Fruit fly (Drosophila melanogaster): ENCODE measurements around the gene Catsup.

DNA sequence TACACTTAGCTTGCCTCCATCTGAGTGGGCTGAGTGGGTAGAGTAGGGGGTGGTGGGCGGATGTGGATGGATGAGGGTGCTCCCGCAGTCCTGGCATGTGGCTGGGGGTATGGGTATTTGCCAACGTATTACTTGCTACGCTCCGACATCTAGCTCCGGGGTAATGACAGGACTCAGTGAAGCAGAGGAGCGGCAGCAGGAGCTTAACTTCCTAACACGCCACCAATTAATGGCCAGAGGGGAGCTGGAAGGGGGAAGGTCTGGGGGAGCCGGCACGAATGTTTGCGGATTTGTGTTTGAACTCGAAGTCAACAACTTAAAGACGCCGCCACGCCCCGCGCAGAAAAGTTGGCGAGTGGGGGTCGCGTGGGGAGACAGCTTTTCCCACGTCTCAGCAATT lies 23.4 kb upstream of the Catsup start:
- no peak for TF ChIP-seq fru (GFP tag; optimal IDR thresholded peaks at IDR 0.05)
- no peak for TF ChIP-seq Hnf4 (GFP tag; optimal IDR thresholded peaks at IDR 0.05)
- no peak for TF ChIP-seq Myc (optimal IDR thresholded peaks at IDR 0.05)
